Fruit fly (Drosophila melanogaster): Measurements from ENCODE around the gene CG32982.

CG32982 gene

dm6 chr2L:9206401-9206800 lies 80.9 kb downstream of the CG32982 start (continued):
- TF ChIP-seq CG8765 (GFP tag; IDR thresholded peaks at IDR 0.05) (no peak), CG2678 (tag; optimal IDR thresholded peaks at IDR 0.05) (peak; percentile 70), wek (GFP tag; optimal IDR thresholded peaks at IDR 0.05) (no peak), ase (GFP tag; IDR thresholded peaks at IDR 0.05) (no peak), CG11398 (GFP tag; optimal IDR thresholded peaks at IDR 0.05) (no peak), stc (GFP tag; IDR thresholded peaks at IDR 0.05) (peak; percentile 48; the same call in 1 of the 2 replicates), CG3163 (GFP tag; optimal IDR thresholded peaks at IDR 0.05) (no peak), CG9437 (GFP tag; optimal IDR thresholded peaks at IDR 0.05) (peak; percentile 23), disco-r (GFP tag; optimal IDR thresholded peaks at IDR 0.05) (no peak), odd (GFP tag; optimal IDR thresholded peaks at IDR 0.05) (no peak), trem (tag; optimal IDR thresholded peaks at IDR 0.05) (peak; percentile 32), CG17328 (GFP tag; IDR thresholded peaks at IDR 0.05) (no peak), ranshi (GFP tag; IDR thresholded peaks at IDR 0.05) (0 out of 2 replicates have a peak, but pooled peaks have one; percentile 4), al (GFP tag; IDR thresholded peaks at IDR 0.05) (no peak), schlank (tag; optimal IDR thresholded peaks at IDR 0.05) (no peak), C15 (GFP tag; IDR thresholded peaks at IDR 0.05) (no peak), CG12219 (GFP tag; optimal IDR thresholded peaks at IDR 0.05) (no peak), CG30403 (GFP tag; optimal IDR thresholded peaks at IDR 0.05) (no peak), pros (GFP tag; optimal IDR thresholded peaks at IDR 0.05) (no peak), CG10274 (GFP tag; optimal IDR thresholded peaks at IDR 0.05) (no peak), CG11696 (GFP tag; IDR thresholded peaks at IDR 0.05) (no peak), D19A (tag; optimal IDR thresholded peaks at IDR 0.05) (peak; percentile 48), CG2120 (GFP tag; optimal IDR thresholded peaks at IDR 0.05) (no peak), CG9727 (GFP tag; optimal IDR thresholded peaks at IDR 0.05) (no peak), CG11504 (tag; optimal IDR thresholded peaks at IDR 0.05) (peak; percentile 61), CG7963 (GFP tag; IDR thresholded peaks at IDR 0.05; ENCODE audit: partially characterized antibody) (no peak), cwo (GFP tag; optimal IDR thresholded peaks at IDR 0.05) (no peak), CG30020 (tag; optimal IDR thresholded peaks at IDR 0.05) (no peak), Gsc (GFP tag; IDR thresholded peaks at IDR 0.05) (no peak), B-H1 (GFP tag; IDR thresholded peaks at IDR 0.05) (no peak), Rfx (GFP tag; IDR thresholded peaks at IDR 0.05) (no peak), dysf (GFP tag; IDR thresholded peaks at IDR 0.05) (0 out of 3 replicates have a peak, but pooled peaks have one; percentile 33), Adf1 (GFP tag; IDR thresholded peaks at IDR 0.05) (no peak), CG11560 (tag; IDR thresholded peaks at IDR 0.05) (no peak), CG14441 (GFP tag; IDR thresholded peaks at IDR 0.05) (no peak), vfl (GFP tag; optimal IDR thresholded peaks at IDR 0.05) (no peak), Pdp1 (GFP tag; optimal IDR thresholded peaks at IDR 0.05) (no peak), hkb (optimal IDR thresholded peaks at IDR 0.05) (no peak), hkb (GFP tag; IDR thresholded peaks at IDR 0.05) (no peak), Hey (tag; optimal IDR thresholded peaks at IDR 0.05) (no peak), az2 (GFP tag; optimal IDR thresholded peaks at IDR 0.05) (peak; percentile 48), HLH3B (GFP tag; IDR thresholded peaks at IDR 0.05) (0 out of 2 replicates have a peak, but pooled peaks have one; percentile 7), D (optimal IDR thresholded peaks at IDR 0.05) (no peak), D (GFP tag; optimal IDR thresholded peaks at IDR 0.05) (peak; percentile 33), shn (GFP tag; optimal IDR thresholded peaks at IDR 0.05) (no peak), MTF-1 (GFP tag; optimal IDR thresholded peaks at IDR 0.05; ENCODE audit: borderline replicate concordance) (no peak), row (GFP tag; IDR thresholded peaks at IDR 0.05) (0 out of 3 replicates have a peak, but pooled peaks have one; percentile 30), Hmx (GFP tag; optimal IDR thresholded peaks at IDR 0.05) (no peak), Hr51 (GFP tag; optimal IDR thresholded peaks at IDR 0.05) (peak in 1 of 2 experiments; percentile 78), CG10147 (GFP tag; optimal IDR thresholded peaks at IDR 0.05) (no peak), luna (GFP tag; optimal IDR thresholded peaks at IDR 0.05) (no peak), CG7745 (tag; optimal IDR thresholded peaks at IDR 0.05) (no peak)

All from whole organism, embryonic.